Worm (Caenorhabditis elegans) whole organism, mixed stage, embryonic: ENCODE results near the gene T04A11.4.

ENCODE experiments used
- blmp-1 ChIP-seq: fragments of 150-350 bp; optimal IDR thresholded peaks from 2 replicates; lab custom pipeline; 2014; ENCODE audit warnings: missing biosample characterization, missing genetic modification characterization
- ceh-39 ChIP-seq: fragments of 150-350 bp; optimal IDR thresholded peaks from 2 replicates; lab custom pipeline; 2014; ENCODE audit warnings: missing biosample characterization, missing genetic modification characterization
- ces-1 ChIP-seq: fragments of 150-350 bp; optimal IDR thresholded peaks from 2 replicates; lab custom pipeline; 2014; ENCODE audit warnings: missing biosample characterization, missing genetic modification reagents, missing genetic modification characterization
- elt-1 ChIP-seq: sonication (generic microtip); optimal IDR thresholded peaks from 2 replicates; lab custom pipeline; 2017; ENCODE audit warnings: missing genetic modification characterization, mild to moderate bottlenecking, missing compliant biosample characterization, antibody characterized with exemption, moderate library complexity, borderline replicate concordance; ENCODE audit not compliant: insufficient read depth
- hlh-1 ChIP-seq: fragments of 150-350 bp; optimal IDR thresholded peaks from 2 replicates; lab custom pipeline; 2014; ENCODE audit warnings: missing biosample characterization, missing genetic modification reagents, missing genetic modification characterization
- lin-13 ChIP-seq: fragments of 150-350 bp; optimal IDR thresholded peaks from 2 replicates; lab custom pipeline; 2014; ENCODE audit warnings: missing biosample characterization, missing genetic modification characterization
- lsy-2 ChIP-seq: fragments of 150-350 bp; optimal IDR thresholded peaks from 2 replicates; lab custom pipeline; 2014; ENCODE audit warnings: missing biosample characterization, missing genetic modification characterization
- mep-1 ChIP-seq: fragments of 150-350 bp; optimal IDR thresholded peaks from 2 replicates; lab custom pipeline; 2017; ENCODE audit warnings: missing biosample characterization, missing genetic modification reagents, missing genetic modification characterization, inconsistent platforms
- nhr-237 ChIP-seq: fragments of 150-350 bp; optimal IDR thresholded peaks from 2 replicates; lab custom pipeline; 2014; ENCODE audit warnings: missing biosample characterization, missing genetic modification characterization
- nhr-76 ChIP-seq: sonication (generic microtip); optimal IDR thresholded peaks from 2 replicates; lab custom pipeline; 2017; ENCODE audit warnings: missing biosample characterization, missing genetic modification characterization
- pha-4 ChIP-seq: fragments of 150-350 bp; optimal IDR thresholded peaks from 2 replicates; lab custom pipeline; 2018; ENCODE audit warnings: missing biosample characterization, missing genetic modification reagents, missing genetic modification characterization
- sptf-1 ChIP-seq: sonication (generic microtip); optimal IDR thresholded peaks from 2 replicates; lab custom pipeline; 2017; ENCODE audit warnings: mild to moderate bottlenecking, missing genetic modification characterization, moderate library complexity, missing compliant biosample characterization
- unc-62 ChIP-seq: fragments of 150-350 bp; optimal IDR thresholded peaks from 2 replicates; lab custom pipeline; 2014; ENCODE audit warnings: missing biosample characterization, missing genetic modification reagents, missing genetic modification characterization

DNA sequence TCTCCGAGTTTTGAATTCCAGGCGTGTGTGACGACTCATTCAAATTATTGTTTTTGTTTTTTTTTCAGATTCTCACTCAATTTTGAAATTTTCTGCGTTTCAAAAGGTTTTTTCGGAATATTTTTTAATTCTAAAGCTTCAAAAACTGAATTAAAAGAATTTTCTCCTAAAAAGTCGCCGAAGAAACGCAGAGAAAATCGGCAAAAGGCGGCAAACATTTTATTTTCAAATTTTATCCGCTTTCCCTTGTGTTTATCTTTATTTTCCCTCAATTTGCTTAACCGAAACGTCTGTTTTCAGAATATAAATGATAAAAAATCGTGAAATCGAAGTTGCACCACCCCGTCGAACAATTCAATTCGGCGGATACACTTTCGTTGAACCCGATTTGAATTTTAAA is 6.1 kb upstream of the T04A11.4 start, which contains the start of gene him-6:
- TF ChIP-seq blmp-1 (tag; lab: Kevin White, UChicago) (no peak), nhr-76 (tag; lab: Kevin White, UChicago) (no peak), lin-13 (no peak), pha-4 (tag; lab: Kevin White, UChicago) (no peak), elt-1 (no peak), ceh-39 (tag; lab: Kevin White, UChicago) (no peak), lsy-2 (tag; lab: Kevin White, UChicago) (no peak), ces-1 (GFP tag; lab: Kevin White, UChicago) (no peak), mep-1 (tag; lab: Kevin White, UChicago) (no peak), unc-62 (no peak), nhr-237 (tag; lab: Kevin White, UChicago) (no peak), sptf-1 (tag; lab: Kevin White, UChicago) (no peak), hlh-1 (no peak)
